In the genomic region with DNA sequence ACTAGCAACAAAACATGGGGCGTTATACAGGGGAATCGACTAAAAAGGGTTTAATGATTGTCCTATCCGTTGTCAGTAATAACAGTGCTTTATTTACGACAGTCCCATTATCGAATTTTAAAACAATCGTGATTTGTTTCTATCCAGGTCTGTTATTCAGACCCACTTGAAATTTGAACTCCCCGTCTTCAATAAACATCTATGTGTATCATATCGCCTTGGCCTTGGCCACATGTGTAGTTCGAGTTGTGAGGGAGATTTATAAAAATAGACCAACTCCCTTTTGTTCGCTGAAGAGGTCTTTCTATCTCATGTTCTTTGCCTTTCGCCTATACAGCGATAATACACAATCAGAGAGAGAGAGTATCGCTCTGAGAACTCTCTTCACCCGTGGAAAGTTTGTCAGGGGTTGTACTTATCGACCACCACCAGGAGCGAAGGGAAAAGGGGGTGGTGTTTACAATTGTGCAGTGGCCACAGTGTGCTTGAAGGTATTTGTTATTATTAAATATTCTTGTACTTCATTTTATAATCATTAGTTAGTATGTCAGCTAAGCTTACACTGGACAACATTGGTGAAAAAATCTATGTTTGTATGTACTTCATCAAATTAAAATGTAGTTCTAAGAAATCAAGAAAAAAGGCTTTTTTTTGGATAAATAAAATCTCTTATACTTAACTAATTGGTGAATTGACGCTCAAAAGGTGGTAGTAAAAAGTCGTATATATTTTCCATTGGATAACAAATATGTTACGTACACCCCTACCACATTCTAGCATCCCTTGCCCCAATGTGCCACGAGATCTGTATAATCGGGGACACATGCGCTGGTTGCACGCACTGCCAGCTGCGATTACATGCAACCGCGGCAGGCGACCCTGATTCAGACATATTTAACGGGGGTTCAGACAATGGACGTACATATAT, we compare ENCODE assay signal across 1 fruit fly cellular context.
TF ChIP-seq lines count a peak whose summit lies in the region.

No protein-coding gene starts in this region.

TF ChIP-seq in whole organism, embryonic, 481 proteins besides CTCF, POLR2A, EP300 and RAD21 (continued from another document and continues in another):
- peak; percentile 67; the same call in 3 of the 4 replicates for TF ChIP-seq Gug (GFP tag; IDR thresholded peaks at IDR 0.05; lab: Robert Waterston, UW)
- no peak for TF ChIP-seq CG2889 (GFP tag; IDR thresholded peaks at IDR 0.05; lab: Robert Waterston, UW)
- TF ChIP-seq Hand (GFP tag; optimal IDR thresholded peaks at IDR 0.05; lab: Kevin White, UChicago), result peak; percentile 36
- TF ChIP-seq CG6854 (GFP tag; optimal IDR thresholded peaks at IDR 0.05; lab: Kevin White, UChicago), result peak; percentile 49
- peak; percentile 65 for TF ChIP-seq Awh (GFP tag; IDR thresholded peaks at IDR 0.05; lab: Robert Waterston, UW)
- no peak for TF ChIP-seq p53 (GFP tag; optimal IDR thresholded peaks at IDR 0.05; lab: Kevin White, UChicago)
- TF ChIP-seq dpn (GFP tag; optimal IDR thresholded peaks at IDR 0.05; lab: Kevin White, UChicago), result peak; percentile 34 to 67
- TF ChIP-seq ro (GFP tag; IDR thresholded peaks at IDR 0.05; lab: Robert Waterston, UW), result peak; percentile 68; the same call in 1 of the 2 replicates
- TF ChIP-seq vfl (GFP tag; optimal IDR thresholded peaks at IDR 0.05; lab: Kevin White, UChicago), result no peak
- peak; percentile 38 for TF ChIP-seq CG3838 (GFP tag; optimal IDR thresholded peaks at IDR 0.05; lab: Kevin White, UChicago)
- TF ChIP-seq so (GFP tag; IDR thresholded peaks at IDR 0.05; lab: Robert Waterston, UW), result peak; percentile 40; the same call in 2 of the 3 replicates
- TF ChIP-seq Doc2 (GFP tag; IDR thresholded peaks at IDR 0.05; lab: Robert Waterston, UW), result no peak
- peak; percentile 17 for TF ChIP-seq Sry-β (GFP tag; optimal IDR thresholded peaks at IDR 0.05; lab: Kevin White, UChicago)
- 0 out of 2 replicates have a peak, but pooled peaks have one; percentile 19 for TF ChIP-seq CG7372 (GFP tag; IDR thresholded peaks at IDR 0.05; lab: Robert Waterston, UW)
- TF ChIP-seq CG8924 (tag; optimal IDR thresholded peaks at IDR 0.05; lab: Kevin White, UChicago), result peak; percentile 89
- TF ChIP-seq Tbp (GFP tag; optimal IDR thresholded peaks at IDR 0.05; lab: Kevin White, UChicago), result no peak
- no peak for TF ChIP-seq CG13624 (GFP tag; optimal IDR thresholded peaks at IDR 0.05; lab: Kevin White, UChicago)
- peak; percentile 69; the same call in 2 of the 3 replicates for TF ChIP-seq dysf (GFP tag; IDR thresholded peaks at IDR 0.05; lab: Robert Waterston, UW)
- peak; percentile 20 for TF ChIP-seq fd102C (GFP tag; optimal IDR thresholded peaks at IDR 0.05; lab: Kevin White, UChicago)
- peak; percentile 56 for TF ChIP-seq da (GFP tag; optimal IDR thresholded peaks at IDR 0.05; lab: Kevin White, UChicago)
- peak; percentile 69 for TF ChIP-seq CG1233 (GFP tag; optimal IDR thresholded peaks at IDR 0.05; lab: Kevin White, UChicago)
- TF ChIP-seq org-1 (GFP tag; optimal IDR thresholded peaks at IDR 0.05; lab: Kevin White, UChicago), result peak; percentile 74
- no peak for TF ChIP-seq Scr (GFP tag; IDR thresholded peaks at IDR 0.05; lab: Robert Waterston, UW; ENCODE audit: partially characterized antibody)
- TF ChIP-seq CG13123 (GFP tag; optimal IDR thresholded peaks at IDR 0.05; lab: Kevin White, UChicago), result peak; percentile 39
- no peak for TF ChIP-seq CG17912 (GFP tag; optimal IDR thresholded peaks at IDR 0.05; lab: Kevin White, UChicago)
- peak; percentile 47; the same call in 1 of the 2 replicates for TF ChIP-seq ap (GFP tag; IDR thresholded peaks at IDR 0.05; lab: Robert Waterston, UW)
- TF ChIP-seq CG10959 (GFP tag; IDR thresholded peaks at IDR 0.05; lab: Robert Waterston, UW), result peak; percentile 70
- TF ChIP-seq pum (GFP tag; optimal IDR thresholded peaks at IDR 0.05; lab: Kevin White, UChicago), result peak; percentile 74
- no peak for TF ChIP-seq sr (GFP tag; IDR thresholded peaks at IDR 0.05; lab: Robert Waterston, UW)
- no peak for TF ChIP-seq Bteb2 (GFP tag; optimal IDR thresholded peaks at IDR 0.05; lab: Kevin White, UChicago)
- peak; percentile 94 for TF ChIP-seq CG2712 (tag; optimal IDR thresholded peaks at IDR 0.05; lab: Kevin White, UChicago)
- TF ChIP-seq CoRest (tag; optimal IDR thresholded peaks at IDR 0.05; lab: Kevin White, UChicago), result peak; percentile 88
- peak; percentile 68 for TF ChIP-seq CG4282 (GFP tag; optimal IDR thresholded peaks at IDR 0.05; lab: Kevin White, UChicago)
- peak; percentile 76 for TF ChIP-seq Max (GFP tag; optimal IDR thresholded peaks at IDR 0.05; lab: Kevin White, UChicago)
- no peak for TF ChIP-seq ftz-f1 (GFP tag; optimal IDR thresholded peaks at IDR 0.05; lab: Kevin White, UChicago)
- peak; percentile 69 for TF ChIP-seq HLHmδ (GFP tag; optimal IDR thresholded peaks at IDR 0.05; lab: Kevin White, UChicago)
- 0 out of 3 replicates have a peak, but pooled peaks have one; percentile 13 for TF ChIP-seq ci (GFP tag; IDR thresholded peaks at IDR 0.05; lab: Robert Waterston, UW)
- TF ChIP-seq ara (GFP tag; IDR thresholded peaks at IDR 0.05; lab: Robert Waterston, UW), result peak; percentile 70
- no peak for TF ChIP-seq schlank (tag; optimal IDR thresholded peaks at IDR 0.05; lab: Kevin White, UChicago)
- TF ChIP-seq CG13296 (GFP tag; optimal IDR thresholded peaks at IDR 0.05; lab: Kevin White, UChicago), result peak; percentile 21
- TF ChIP-seq D (optimal IDR thresholded peaks at IDR 0.05; lab: Kevin White, UChicago), result no peak
- peak; percentile 94 for TF ChIP-seq D (GFP tag; optimal IDR thresholded peaks at IDR 0.05; lab: Kevin White, UChicago)
- TF ChIP-seq CG10979 (tag; optimal IDR thresholded peaks at IDR 0.05; lab: Kevin White, UChicago), result peak; percentile 95
- TF ChIP-seq run (tag; optimal IDR thresholded peaks at IDR 0.05; lab: Kevin White, UChicago), result peak; percentile 67
- TF ChIP-seq Stat92E (GFP tag; optimal IDR thresholded peaks at IDR 0.05; lab: Kevin White, UChicago), result peak in 1 of 3 experiments; percentile 77
- peak; percentile 45 for TF ChIP-seq fd64A (GFP tag; optimal IDR thresholded peaks at IDR 0.05; lab: Kevin White, UChicago)
- TF ChIP-seq Sry-δ (GFP tag; optimal IDR thresholded peaks at IDR 0.05; lab: Kevin White, UChicago), result no peak
- TF ChIP-seq sna (GFP tag; IDR thresholded peaks at IDR 0.05; lab: Robert Waterston, UW; ENCODE audit: partially characterized antibody), result no peak
- peak; percentile 88 for TF ChIP-seq CG7839 (tag; optimal IDR thresholded peaks at IDR 0.05; lab: Kevin White, UChicago)
- no peak for TF ChIP-seq Bgb (GFP tag; IDR thresholded peaks at IDR 0.05; lab: Robert Waterston, UW; ENCODE audit: partially characterized antibody)
- peak; percentile 36 for TF ChIP-seq CG4707 (GFP tag; optimal IDR thresholded peaks at IDR 0.05; lab: Kevin White, UChicago)
- peak; percentile 83 for TF ChIP-seq croc (GFP tag; conservative IDR thresholded peaks at IDR 0.05; lab: Robert Waterston, UW)
- no peak for TF ChIP-seq CG31365 (tag; optimal IDR thresholded peaks at IDR 0.05; lab: Kevin White, UChicago)
- TF ChIP-seq esg (GFP tag; conservative IDR thresholded peaks at IDR 0.05; lab: Robert Waterston, UW), result peak; percentile 71
- peak; percentile 62 for TF ChIP-seq CG18476 (GFP tag; optimal IDR thresholded peaks at IDR 0.05; lab: Kevin White, UChicago)
- TF ChIP-seq Med (GFP tag; lab: Kevin White, UChicago), result peak; percentile 75
- peak; percentile 73 for TF ChIP-seq Kr (GFP tag; optimal IDR thresholded peaks at IDR 0.05; lab: Kevin White, UChicago)
- TF ChIP-seq CG4424 (GFP tag; optimal IDR thresholded peaks at IDR 0.05; lab: Kevin White, UChicago), result peak; percentile 90
- no peak for TF ChIP-seq Atf6 (GFP tag; IDR thresholded peaks at IDR 0.05; lab: Robert Waterston, UW)
- TF ChIP-seq CG2678 (tag; optimal IDR thresholded peaks at IDR 0.05; lab: Kevin White, UChicago), result peak; percentile 82
- peak; percentile 64 for TF ChIP-seq oc (tag; optimal IDR thresholded peaks at IDR 0.05; lab: Kevin White, UChicago)
- peak; percentile 31 for TF ChIP-seq slou (GFP tag; optimal IDR thresholded peaks at IDR 0.05; lab: Kevin White, UChicago)
- peak; percentile 82 for TF ChIP-seq Asciz (GFP tag; optimal IDR thresholded peaks at IDR 0.05; lab: Kevin White, UChicago)
- TF ChIP-seq lilli (GFP tag; optimal IDR thresholded peaks at IDR 0.05; lab: Kevin White, UChicago), result peak; percentile 45
- TF ChIP-seq gsb-n (tag; optimal IDR thresholded peaks at IDR 0.05; lab: Kevin White, UChicago), result peak; percentile 90
- no peak for TF ChIP-seq CG4617 (GFP tag; optimal IDR thresholded peaks at IDR 0.05; lab: Kevin White, UChicago; ENCODE audit: borderline replicate concordance)
- no peak for TF ChIP-seq Elba2 (GFP tag; optimal IDR thresholded peaks at IDR 0.05; lab: Kevin White, UChicago)
- peak; percentile 88 for TF ChIP-seq D19A (tag; optimal IDR thresholded peaks at IDR 0.05; lab: Kevin White, UChicago)
- no peak for TF ChIP-seq grn (GFP tag; optimal IDR thresholded peaks at IDR 0.05; lab: Kevin White, UChicago)
- no peak for TF ChIP-seq Fer1 (GFP tag; optimal IDR thresholded peaks at IDR 0.05; lab: Kevin White, UChicago)
- peak in 1 of 2 experiments; percentile 72 for TF ChIP-seq Eip74EF (GFP tag; optimal IDR thresholded peaks at IDR 0.05; lab: Kevin White, UChicago)
- TF ChIP-seq HHEX (GFP tag; optimal IDR thresholded peaks at IDR 0.05; lab: Kevin White, UChicago), result peak; percentile 69
- peak; percentile 54 for TF ChIP-seq seq (GFP tag; IDR thresholded peaks at IDR 0.05; lab: Robert Waterston, UW)
- TF ChIP-seq CG12299 (tag; optimal IDR thresholded peaks at IDR 0.05; lab: Kevin White, UChicago), result peak; percentile 55
- TF ChIP-seq nom (GFP tag; optimal IDR thresholded peaks at IDR 0.05; lab: Kevin White, UChicago), result no peak
- peak; percentile 11 for TF ChIP-seq CG10147 (GFP tag; optimal IDR thresholded peaks at IDR 0.05; lab: Kevin White, UChicago)
- peak; percentile 92 for TF ChIP-seq gem (tag; optimal IDR thresholded peaks at IDR 0.05; lab: Kevin White, UChicago)
- TF ChIP-seq CrebB (tag; optimal IDR thresholded peaks at IDR 0.05; lab: Kevin White, UChicago), result no peak
- TF ChIP-seq CG31441 (GFP tag; IDR thresholded peaks at IDR 0.05; lab: Robert Waterston, UW), result peak; percentile 95
- peak; percentile 91 for TF ChIP-seq CG14710 (tag; optimal IDR thresholded peaks at IDR 0.05; lab: Kevin White, UChicago)
- peak; percentile 72; the same call in 2 of the 3 replicates for TF ChIP-seq CG34422 (GFP tag; IDR thresholded peaks at IDR 0.05; lab: Robert Waterston, UW)
- peak; percentile 92 for TF ChIP-seq CG17829 (tag; optimal IDR thresholded peaks at IDR 0.05; lab: Kevin White, UChicago)
- TF ChIP-seq sisA (GFP tag; IDR thresholded peaks at IDR 0.05; lab: Robert Waterston, UW), result peak; percentile 71; the same call in 1 of the 2 replicates
- peak; percentile 35; the same call in 1 of the 3 replicates for TF ChIP-seq jigr1 (GFP tag; IDR thresholded peaks at IDR 0.05; lab: Robert Waterston, UW)
- TF ChIP-seq CG9609 (GFP tag; optimal IDR thresholded peaks at IDR 0.05; lab: Kevin White, UChicago), result peak; percentile 32
- TF ChIP-seq CG11695 (GFP tag; IDR thresholded peaks at IDR 0.05; lab: Robert Waterston, UW), result peak; percentile 59; the same call in 2 of the 3 replicates
- no peak for TF ChIP-seq Dll (GFP tag; IDR thresholded peaks at IDR 0.05; lab: Robert Waterston, UW; ENCODE audit: partially characterized antibody)
- no peak for TF ChIP-seq Opbp (GFP tag; IDR thresholded peaks at IDR 0.05; lab: Robert Waterston, UW; ENCODE audit: partially characterized antibody)
- TF ChIP-seq MTF-1 (GFP tag; optimal IDR thresholded peaks at IDR 0.05; lab: Kevin White, UChicago; ENCODE audit: borderline replicate concordance), result no peak
- peak; percentile 52 for TF ChIP-seq Side (GFP tag; optimal IDR thresholded peaks at IDR 0.05; lab: Kevin White, UChicago)
- no peak for TF ChIP-seq HmgD (GFP tag; optimal IDR thresholded peaks at IDR 0.05; lab: Kevin White, UChicago)
- peak; percentile 62 for TF ChIP-seq ATbp (GFP tag; optimal IDR thresholded peaks at IDR 0.05; lab: Kevin White, UChicago)
- peak; percentile 82 for TF ChIP-seq Oli (tag; optimal IDR thresholded peaks at IDR 0.05; lab: Kevin White, UChicago)
- TF ChIP-seq CG11504 (tag; optimal IDR thresholded peaks at IDR 0.05; lab: Kevin White, UChicago), result peak; percentile 87
- TF ChIP-seq HLH54F (GFP tag; optimal IDR thresholded peaks at IDR 0.05; lab: Kevin White, UChicago), result peak; percentile 22
- peak; percentile 74 for TF ChIP-seq Usf (GFP tag; optimal IDR thresholded peaks at IDR 0.05; lab: Kevin White, UChicago)
- peak; percentile 93 for TF ChIP-seq CG9727 (GFP tag; optimal IDR thresholded peaks at IDR 0.05; lab: Kevin White, UChicago)
- TF ChIP-seq fd3F (GFP tag; optimal IDR thresholded peaks at IDR 0.05; lab: Kevin White, UChicago), result no peak
- TF ChIP-seq CG4328 (GFP tag; optimal IDR thresholded peaks at IDR 0.05; lab: Kevin White, UChicago), result peak; percentile 48
- TF ChIP-seq Hey (tag; optimal IDR thresholded peaks at IDR 0.05; lab: Kevin White, UChicago), result peak; percentile 35
- no peak for TF ChIP-seq Hr39 (optimal IDR thresholded peaks at IDR 0.05; lab: Kevin White, UChicago)
- peak; percentile 6 for TF ChIP-seq pb (GFP tag; optimal IDR thresholded peaks at IDR 0.05; lab: Kevin White, UChicago)
- no peak for TF ChIP-seq MBD-R2 (GFP tag; IDR thresholded peaks at IDR 0.05; lab: Robert Waterston, UW)
- TF ChIP-seq gce (GFP tag; IDR thresholded peaks at IDR 0.05; lab: Robert Waterston, UW), result no peak
- TF ChIP-seq wek (GFP tag; optimal IDR thresholded peaks at IDR 0.05; lab: Kevin White, UChicago), result no peak
- TF ChIP-seq shn (GFP tag; optimal IDR thresholded peaks at IDR 0.05; lab: Kevin White, UChicago), result peak; percentile 45
- TF ChIP-seq dm (GFP tag; optimal IDR thresholded peaks at IDR 0.05; lab: Kevin White, UChicago), result peak; percentile 60
- peak; percentile 7 for TF ChIP-seq CG15514 (GFP tag; optimal IDR thresholded peaks at IDR 0.05; lab: Kevin White, UChicago)
- peak; percentile 10 for TF ChIP-seq exex (tag; optimal IDR thresholded peaks at IDR 0.05; lab: Kevin White, UChicago)
- TF ChIP-seq CG17186 (GFP tag; optimal IDR thresholded peaks at IDR 0.05; lab: Kevin White, UChicago), result peak; percentile 57
- peak; percentile 35 for TF ChIP-seq CG12942 (GFP tag; optimal IDR thresholded peaks at IDR 0.05; lab: Kevin White, UChicago)
- no peak for TF ChIP-seq hth (optimal IDR thresholded peaks at IDR 0.05; lab: Kevin White, UChicago)
- no peak for TF ChIP-seq CG16779 (GFP tag; IDR thresholded peaks at IDR 0.05; lab: Robert Waterston, UW)
- peak; percentile 59; the same call in 1 of the 3 replicates for TF ChIP-seq CG7357 (GFP tag; IDR thresholded peaks at IDR 0.05; lab: Robert Waterston, UW)
- no peak for TF ChIP-seq Dfd (GFP tag; optimal IDR thresholded peaks at IDR 0.05; lab: Kevin White, UChicago)
- peak; percentile 72 for TF ChIP-seq Six4 (GFP tag; optimal IDR thresholded peaks at IDR 0.05; lab: Kevin White, UChicago)
- TF ChIP-seq dmrt99B (tag; optimal IDR thresholded peaks at IDR 0.05; lab: Kevin White, UChicago), result peak; percentile 87
- peak; percentile 72 for TF ChIP-seq CG12219 (GFP tag; optimal IDR thresholded peaks at IDR 0.05; lab: Kevin White, UChicago)
